Fruit fly (Drosophila melanogaster) whole organism, embryonic: ENCODE data around the gene CG14147.

Source experiments
- CG10543 ChIP-seq: fragments of 200-800 bp; sonication (Bioruptor generic); optimal IDR thresholded peaks from 3 replicates; lab custom pipeline; 2017; ENCODE audit warnings: missing biosample characterization, mild to moderate bottlenecking, missing genetic modification characterization, moderate library complexity
- CG14965 ChIP-seq: fragments of 200-800 bp; sonication (Bioruptor generic); optimal IDR thresholded peaks from 2 replicates; lab custom pipeline; 2016; ENCODE audit warnings: missing biosample characterization, missing genetic modification characterization, borderline replicate concordance
- CG4424 ChIP-seq: fragments of 200-800 bp; sonication (Bioruptor generic); optimal IDR thresholded peaks from 3 replicates; lab custom pipeline; 2016; ENCODE audit warnings: missing biosample characterization, missing genetic modification characterization
- CHES-1-like ChIP-seq: fragments of 200-800 bp; sonication (Bioruptor generic); optimal IDR thresholded peaks from 2 replicates; lab custom pipeline; 2016; ENCODE audit warnings: missing biosample characterization, missing genetic modification characterization
- grau ChIP-seq: fragments of 200-800 bp; optimal IDR thresholded peaks from 3 replicates; lab custom pipeline; 2019; ENCODE audit warnings: missing biosample characterization, mild to moderate bottlenecking, missing genetic modification characterization, moderate library complexity
- nerfin-2 ChIP-seq: fragments of 200-800 bp; sonication (Bioruptor generic); IDR thresholded peaks from 2 replicates; pipeline ENCODE4 v1.3.6; 2022; ENCODE audit warnings: missing biosample characterization, missing genetic modification characterization; ENCODE audit not compliant: partially characterized antibody

DNA sequence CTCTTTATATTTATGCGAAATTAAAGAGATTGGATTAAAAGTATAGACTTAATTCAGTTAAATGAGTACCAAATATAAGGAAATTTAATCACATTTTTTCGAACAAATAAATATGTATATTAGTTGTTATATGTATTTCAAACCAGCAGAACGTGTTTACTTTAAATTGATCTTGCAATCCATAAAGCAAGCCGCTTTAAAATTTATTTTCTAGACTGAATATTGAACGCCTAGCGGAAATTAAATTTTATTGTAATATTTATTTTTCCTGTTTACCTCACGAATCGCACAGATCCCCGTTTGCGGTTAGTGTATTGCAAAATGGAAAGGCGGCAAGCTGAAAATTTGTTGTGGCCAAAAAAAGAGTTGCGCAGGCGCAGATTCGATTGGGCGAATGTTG, 45.1 kb upstream of the CG14147 start:
- TF ChIP-seq nerfin-2 (GFP tag; lab: Robert Waterston, UW) (no peak), CG14965 (GFP tag; lab: Kevin White, UChicago) (no peak), CG10543 (no peak), CG4424 (GFP tag; lab: Kevin White, UChicago) (no peak), CHES-1-like (no peak), grau (no peak)
